Fruit fly (Drosophila melanogaster) whole organism, embryonic: ENCODE data around the gene Ptp10D.

Experiments
- Atf-2 ChIP-seq: fragments of 200-800 bp; sonication (Bioruptor generic); optimal IDR thresholded peaks from 2 replicates; lab custom pipeline; 2016; ENCODE audit warnings: missing biosample characterization, missing genetic modification characterization
- Awh ChIP-seq: fragments of 200-800 bp; sonication (Bioruptor generic); IDR thresholded peaks from 2 replicates; pipeline ENCODE4, ENCODE4 v1.3.6; 2022; ENCODE audit warnings: missing biosample characterization, missing genetic modification characterization
- CG11398 ChIP-seq: fragments of 200-800 bp; sonication (Bioruptor generic); optimal IDR thresholded peaks from 2 replicates; lab custom pipeline; 2016; ENCODE audit warnings: missing biosample characterization, missing genetic modification characterization
- CG13894 ChIP-seq: fragments of 200-800 bp; sonication (Bioruptor generic); optimal IDR thresholded peaks from 3 replicates; lab custom pipeline; 2018; ENCODE audit warnings: missing biosample characterization, mild to moderate bottlenecking, missing genetic modification characterization, moderate library complexity
- CG15601 ChIP-seq: fragments of 200-800 bp; sonication (Bioruptor generic); optimal IDR thresholded peaks from 3 replicates; lab custom pipeline; 2019; ENCODE audit warnings: missing biosample characterization, mild to moderate bottlenecking, missing genetic modification characterization, moderate library complexity
- CG17385 ChIP-seq: fragments of 200-800 bp; sonication (Bioruptor generic); optimal IDR thresholded peaks from 3 replicates; lab custom pipeline; 2018; ENCODE audit warnings: missing biosample characterization, mild to moderate bottlenecking, missing genetic modification characterization
- CG18764 ChIP-seq: fragments of 200-800 bp; sonication (Bioruptor generic); optimal IDR thresholded peaks from 3 replicates; lab custom pipeline; 2016; ENCODE audit warnings: missing biosample characterization, missing genetic modification characterization
- CG30403 ChIP-seq: fragments of 200-800 bp; sonication (Bioruptor generic); optimal IDR thresholded peaks from 3 replicates; lab custom pipeline; 2016; ENCODE audit warnings: missing biosample characterization, missing genetic modification characterization
- CG33213 ChIP-seq: fragments of 200-800 bp; sonication (Bioruptor generic); optimal IDR thresholded peaks from 3 replicates; lab custom pipeline; 2016; ENCODE audit warnings: missing biosample characterization, missing genetic modification characterization
- CG3407 ChIP-seq: fragments of 200-800 bp; sonication (Bioruptor generic); optimal IDR thresholded peaks from 2 replicates; lab custom pipeline; 2018; ENCODE audit warnings: missing biosample characterization, mild to moderate bottlenecking, missing genetic modification characterization
- CG34376 ChIP-seq: fragments of 200-800 bp; sonication (Bioruptor generic); optimal IDR thresholded peaks from 2 replicates; lab custom pipeline; 2018; ENCODE audit warnings: missing biosample characterization, mild to moderate bottlenecking, missing genetic modification characterization
- CG6813 ChIP-seq: fragments of 200-800 bp; sonication (Bioruptor generic); optimal IDR thresholded peaks from 2 replicates; lab custom pipeline; 2017; ENCODE audit warnings: missing biosample characterization, missing genetic modification characterization, mild to moderate bottlenecking, moderate library complexity, missing genetic modification reagents
- CG6854 ChIP-seq: fragments of 200-800 bp; sonication (Bioruptor generic); optimal IDR thresholded peaks from 3 replicates; lab custom pipeline; 2017; ENCODE audit warnings: missing biosample characterization, mild to moderate bottlenecking, missing genetic modification characterization
- CG7271 ChIP-seq: fragments of 200-800 bp; sonication (Bioruptor generic); optimal IDR thresholded peaks from 2 replicates; lab custom pipeline; 2018; ENCODE audit warnings: missing biosample characterization, mild to moderate bottlenecking, missing genetic modification characterization, moderate library complexity
- CG8478 ChIP-seq: fragments of >200 bp; optimal IDR thresholded peaks from 2 replicates; lab custom pipeline; 2018
- Camta ChIP-seq: fragments of 200-800 bp; sonication (Bioruptor generic); optimal IDR thresholded peaks from 2 replicates; lab custom pipeline; 2016; ENCODE audit warnings: missing biosample characterization, missing genetic modification characterization
- CoRest ChIP-seq: fragments of 200-800 bp; sonication (Bioruptor generic); optimal IDR thresholded peaks from 3 replicates; lab custom pipeline; 2018; ENCODE audit warnings: missing biosample characterization, mild to moderate bottlenecking, missing genetic modification characterization, moderate library complexity
- D19B ChIP-seq: fragments of 200-800 bp; sonication (Bioruptor generic); optimal IDR thresholded peaks from 2 replicates; lab custom pipeline; 2017; ENCODE audit warnings: missing biosample characterization, mild to moderate bottlenecking, missing genetic modification characterization
- Dbx ChIP-seq: fragments of 200-800 bp; sonication (Bioruptor generic); IDR thresholded peaks from 3 replicates; pipeline ENCODE4 v1.3.6; 2022; ENCODE audit warnings: missing biosample characterization, missing genetic modification characterization
- Dek ChIP-seq: fragments of 200-800 bp; sonication (Bioruptor generic); optimal IDR thresholded peaks from 3 replicates; lab custom pipeline; 2019; ENCODE audit warnings: missing biosample characterization, mild to moderate bottlenecking, missing genetic modification characterization, moderate library complexity
- Dip2 ChIP-seq: fragments of 200-800 bp; sonication (Bioruptor generic); IDR thresholded peaks from 2 replicates; pipeline ENCODE4 v1.3.6; 2022; ENCODE audit warnings: missing biosample characterization, missing genetic modification characterization
- Dp ChIP-seq: fragments of 200-800 bp; sonication (Bioruptor generic); optimal IDR thresholded peaks from 2 replicates; lab custom pipeline; 2018; ENCODE audit warnings: missing biosample characterization, mild to moderate bottlenecking, missing genetic modification characterization, moderate library complexity
- HmgZ ChIP-seq: fragments of 200-800 bp; sonication (Bioruptor generic); optimal IDR thresholded peaks from 2 replicates; lab custom pipeline; 2018; ENCODE audit warnings: missing biosample characterization, mild to moderate bottlenecking, missing genetic modification characterization
- Med ChIP-seq: fragments of 200-800 bp; sonication (Bioruptor generic); peaks from one replicate; lab custom pipeline; 2016; ENCODE audit warnings: missing biosample characterization, missing genetic modification characterization, mild to moderate bottlenecking, inconsistent platforms, moderate library complexity
- Mrtf ChIP-seq: fragments of 200-800 bp; sonication (Bioruptor generic); IDR thresholded peaks from 3 replicates; pipeline ENCODE4 v1.3.6; 2022; ENCODE audit warnings: missing biosample characterization, missing genetic modification characterization
- Opbp ChIP-seq: fragments of 200-800 bp; sonication (Bioruptor generic); IDR thresholded peaks from 3 replicates; pipeline ENCODE4 v1.3.6; 2022; ENCODE audit warnings: missing biosample characterization, missing genetic modification characterization; ENCODE audit not compliant: partially characterized antibody
- Optix ChIP-seq: fragments of 200-800 bp; sonication (Bioruptor generic); IDR thresholded peaks from 3 replicates; pipeline ENCODE4 v1.3.6; 2022; ENCODE audit warnings: missing biosample characterization, missing genetic modification characterization
- ato ChIP-seq: fragments of 200-800 bp; sonication (Bioruptor generic); IDR thresholded peaks from 2 replicates; pipeline ENCODE4 v1.3.6; 2022; ENCODE audit warnings: missing biosample characterization, missing genetic modification characterization; ENCODE audit not compliant: partially characterized antibody
- bsh ChIP-seq, 2 experiments: fragments of 200-800 bp; sonication (Bioruptor generic); optimal IDR thresholded peaks; 2 replicates each; lab custom pipeline; 2017 to 2018; ENCODE audit warnings: mild to moderate bottlenecking in 2 of 2, missing biosample characterization in 2 of 2, missing genetic modification characterization in 2 of 2, moderate library complexity in 1 of 2
- crc ChIP-seq: fragments of 200-800 bp; sonication (Bioruptor generic); optimal IDR thresholded peaks from 2 replicates; lab custom pipeline; 2016; ENCODE audit warnings: missing biosample characterization, missing genetic modification characterization
- grau ChIP-seq: fragments of 200-800 bp; optimal IDR thresholded peaks from 3 replicates; lab custom pipeline; 2019; ENCODE audit warnings: missing biosample characterization, mild to moderate bottlenecking, missing genetic modification characterization, moderate library complexity
- hkb ChIP-seq, 2 experiments: fragments of 200-800 bp in 1 of 2; fragments of >200 bp in 1 of 2; sonication (Bioruptor generic) in 1 of 2; IDR thresholded peaks in 1 of 2; optimal IDR thresholded peaks in 1 of 2; 2 replicates each; pipeline versions ENCODE4 v1.3.6 to Lab custom; 2017 to 2022; ENCODE audit warnings: missing biosample characterization in 1 of 2, missing genetic modification characterization in 1 of 2
- pum ChIP-seq: fragments of 200-800 bp; sonication (Bioruptor generic); optimal IDR thresholded peaks from 2 replicates; lab custom pipeline; 2016; ENCODE audit warnings: missing biosample characterization, missing genetic modification characterization
- ro ChIP-seq: fragments of 200-800 bp; sonication (Bioruptor generic); IDR thresholded peaks from 2 replicates; pipeline ENCODE4 v1.3.6; 2022; ENCODE audit warnings: missing biosample characterization, missing genetic modification characterization
- sd ChIP-seq: fragments of 200-800 bp; sonication (Bioruptor generic); optimal IDR thresholded peaks from 3 replicates; lab custom pipeline; 2018; ENCODE audit warnings: missing biosample characterization, mild to moderate bottlenecking, missing genetic modification characterization, moderate library complexity
- sima ChIP-seq: fragments of 200-800 bp; sonication (Bioruptor generic); optimal IDR thresholded peaks from 2 replicates; lab custom pipeline; 2016; ENCODE audit warnings: missing biosample characterization, missing genetic modification characterization
- tll ChIP-seq, 2 experiments: fragments of 200-800 bp in 1 of 2; fragments of >200 bp in 1 of 2; sonication (Bioruptor generic) in 1 of 2; optimal IDR thresholded peaks; 2 replicates each; lab custom pipeline; 2017 to 2019; ENCODE audit warnings: missing biosample characterization in 2 of 2, missing genetic modification characterization in 2 of 2, mild to moderate bottlenecking in 1 of 2, moderate library complexity in 1 of 2

The Ptp10D gene

dm6 chrX:11580200-11580840 is 41.5 kb upstream of the Ptp10D start, which contains the start of gene nod (continued):
- TF ChIP-seq CG3407 (GFP tag; lab: Kevin White, UChicago): peak; percentile 36
- peak; percentile 76 for TF ChIP-seq hkb (optimal IDR thresholded peaks at IDR 0.05; lab: Kevin White, UChicago)
- peak; percentile 42; the same call in 1 of the 2 replicates for TF ChIP-seq hkb (GFP tag; IDR thresholded peaks at IDR 0.05; lab: Robert Waterston, UW)
- peak; percentile 66 for TF ChIP-seq CG13894 (tag; lab: Kevin White, UChicago)
- peak; percentile 49 for TF ChIP-seq CG34376 (GFP tag; lab: Kevin White, UChicago)
- TF ChIP-seq Dbx (GFP tag; lab: Robert Waterston, UW): peak; percentile 58; the same call in 1 of the 3 replicates
- TF ChIP-seq CG15601 (tag; lab: Kevin White, UChicago): no peak
- TF ChIP-seq Awh (GFP tag; lab: Robert Waterston, UW): 0 out of 2 replicates have a peak, but pooled peaks have one; percentile 37
- TF ChIP-seq CG33213 (GFP tag; lab: Kevin White, UChicago): peak; percentile 76
- peak; percentile 28 for TF ChIP-seq CG11398 (GFP tag; lab: Kevin White, UChicago)
- peak; percentile 27; the same call in 1 of the 3 replicates for TF ChIP-seq Optix (GFP tag; lab: Robert Waterston, UW)
- TF ChIP-seq Camta (GFP tag; lab: Kevin White, UChicago): peak; percentile 27
- TF ChIP-seq CG8478 (lab: Kevin White, UChicago): no peak
- TF ChIP-seq tll (GFP tag; optimal IDR thresholded peaks at IDR 0.05; lab: Kevin White, UChicago): no peak
- TF ChIP-seq Dp (GFP tag; lab: Kevin White, UChicago): peak; percentile 82
- peak; percentile 28 for TF ChIP-seq HmgZ
- peak; percentile 60 for TF ChIP-seq grau
- TF ChIP-seq Mrtf (GFP tag; lab: Robert Waterston, UW): 0 out of 3 replicates have a peak, but pooled peaks have one; percentile 31
- TF ChIP-seq sima: peak; percentile 20
- TF ChIP-seq bsh (GFP tag; optimal IDR thresholded peaks at IDR 0.05; lab: Kevin White, UChicago): peak in 1 of 2 experiments; percentile 57
- TF ChIP-seq pum (GFP tag; lab: Kevin White, UChicago): peak; percentile 51
- TF ChIP-seq ro: no peak
- TF ChIP-seq crc (GFP tag; lab: Kevin White, UChicago): peak; percentile 22
- TF ChIP-seq ato (GFP tag; lab: Robert Waterston, UW): no peak; the same call in 1 of the 2 replicates
- TF ChIP-seq Dip2 (GFP tag; lab: Robert Waterston, UW): no peak
- TF ChIP-seq CG18764: peak; percentile 15
- TF ChIP-seq CG17385: peak; percentile 17
- peak; percentile 20 for TF ChIP-seq CG6854
- peak; percentile 81 for TF ChIP-seq CoRest (tag; lab: Kevin White, UChicago)
- TF ChIP-seq Atf-2: peak; percentile 69
- no peak for TF ChIP-seq CG6813 (GFP tag; lab: Kevin White, UChicago)
- peak; percentile 72 for TF ChIP-seq CG30403 (GFP tag; lab: Kevin White, UChicago)
- peak; percentile 26 for TF ChIP-seq Dek (tag; lab: Kevin White, UChicago)
- peak; percentile 76 for TF ChIP-seq sd
- peak; percentile 59; the same call in 1 of the 3 replicates for TF ChIP-seq Opbp (GFP tag; lab: Robert Waterston, UW)
- no peak for TF ChIP-seq D19B (GFP tag; lab: Kevin White, UChicago)

DNA sequence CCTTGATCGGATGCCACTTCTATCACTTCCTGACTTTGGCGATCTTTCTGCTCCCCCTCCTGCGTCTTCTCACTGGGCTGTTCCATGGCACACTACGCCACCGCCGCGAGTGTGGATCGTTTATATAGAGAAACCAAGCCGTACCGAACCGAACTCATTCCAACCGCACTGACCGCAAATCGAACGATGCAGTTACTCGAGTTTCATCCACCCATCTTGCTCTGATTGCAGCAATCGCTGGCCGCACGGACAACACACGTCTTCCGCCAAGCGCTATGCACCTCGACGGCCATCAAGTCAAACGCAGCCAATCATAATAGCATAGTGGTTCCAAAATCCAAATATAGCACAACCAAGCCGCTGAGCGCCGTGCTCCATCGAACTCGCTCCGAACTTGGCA is 37.7 kb upstream of the Ptp10D start, which contains the start of gene pkm:
Gene pkm (minus strand): TSS at position 101 of the 400 bp plus-strand sequence.
- TF ChIP-seq Med (GFP tag; lab: Kevin White, UChicago) (peak; percentile 32), CG7271 (tag; lab: Kevin White, UChicago) (no peak)
- TF ChIP-seq, all 482 proteins: peak for 1
